Fruit fly (Drosophila melanogaster) ovary, adult (tissue): ENCODE data around the gene heix.

Experiments
- CG17801 ChIP-seq: fragments of 200-800 bp; optimal IDR thresholded peaks from 2 replicates; lab custom pipeline; 2019; ENCODE audit warnings: missing biosample characterization, mild to moderate bottlenecking, missing genetic modification characterization, moderate library complexity; ENCODE audit not compliant: partially characterized antibody

heix gene

dm6 chr2L:16317131-16317530 lies 17.5 kb upstream of the heix start:
- TF ChIP-seq CG17801 (GFP tag; lab: Kevin White, UChicago): no peak

dm6 chr2L:16316410-16316809 lies 16.8 kb upstream of the heix start:
- TF ChIP-seq CG17801 (GFP tag; lab: Kevin White, UChicago): no peak

- TF ChIP-seq CG17801 (GFP tag; lab: Kevin White, UChicago): no peak
Measured at dm6 chr2L:16315844-16316243, 16.2 kb upstream of the heix start.

dm6 chr2L:16315027-16315426 lies 15.4 kb upstream of the heix start:
- TF ChIP-seq CG17801 (GFP tag; lab: Kevin White, UChicago): peak; percentile 71

dm6 chr2L:16310648-16311047 lies 11.0 kb upstream of the heix start, which contains the start of the genes cni and fzy:
Gene cni, minus strand, starts transcription at chr2L:16310726.
Gene fzy, plus strand, starts transcription at chr2L:16310956.
- peak; percentile 23 for TF ChIP-seq CG17801 (GFP tag; lab: Kevin White, UChicago)

- peak; percentile 84 for TF ChIP-seq CG17801 (GFP tag; lab: Kevin White, UChicago)
Measured at dm6 chr2L:16307026-16307703, 7.5 kb upstream of the heix start, which contains the start of the genes CG5861 and Syx5. Gene CG5861, minus strand, starts transcription at chr2L:16307298. Gene Syx5, plus strand, starts transcription at chr2L:16307346.

dm6 chr2L:16302773-16303279 lies 3.2 kb upstream of the heix start, which contains the start of gene GMF:
Gene GMF, minus strand, starts transcription at chr2L:16302954.
- peak; percentile 51 for TF ChIP-seq CG17801 (GFP tag; lab: Kevin White, UChicago)

dm6 chr2L:16293703-16294233 lies 5.9 kb downstream of the heix start, which contains the start of gene Cyp303a1:
Gene Cyp303a1, plus strand, starts transcription at chr2L:16294183.
- TF ChIP-seq CG17801 (GFP tag; lab: Kevin White, UChicago): no peak

- TF ChIP-seq CG17801 (GFP tag; lab: Kevin White, UChicago): no peak
Measured at dm6 chr2L:16292975-16293501, 6.6 kb downstream of the heix start, which contains the start of gene CG13258. Gene CG13258, minus strand, starts transcription at chr2L:16293025.

- TF ChIP-seq CG17801 (GFP tag; lab: Kevin White, UChicago): no peak
Measured at dm6 chr2L:16290984-16291383, 8.7 kb downstream of the heix start, which contains the start of gene CG17329. Gene CG17329, plus strand, starts transcription at chr2L:16291284.

- no peak for TF ChIP-seq CG17801 (GFP tag; lab: Kevin White, UChicago)
Measured at dm6 chr2L:16288393-16288731, 11.3 kb downstream of the heix start.

dm6 chr2L:16287602-16288392 lies 11.9 kb downstream of the heix start, which contains the start of the genes crp and pkaap:
Gene crp, minus strand, starts transcription at chr2L:16287730.
Gene pkaap, plus strand, starts transcription at chr2L:16288290.
- TF ChIP-seq CG17801 (GFP tag; lab: Kevin White, UChicago): peak; percentile 71

- no peak for TF ChIP-seq CG17801 (GFP tag; lab: Kevin White, UChicago)
Measured at dm6 chr2L:16287006-16287601, 12.6 kb downstream of the heix start.

- TF ChIP-seq CG17801 (GFP tag; lab: Kevin White, UChicago): peak; percentile 44
Measured at dm6 chr2L:16286360-16287005, 13.2 kb downstream of the heix start.
